Fruit fly (Drosophila melanogaster) whole organism, embryonic: ENCODE results near the gene CheB38b.

Source experiments
- B-H1 ChIP-seq: fragments of 200-800 bp; sonication (Bioruptor generic); IDR thresholded peaks from 3 replicates; pipeline ENCODE4 v1.3.6; 2022; ENCODE audit warnings: missing biosample characterization, missing genetic modification characterization
- Blimp-1 ChIP-seq: fragments of 200-800 bp; sonication (Bioruptor generic); optimal IDR thresholded peaks from 3 replicates; lab custom pipeline; 2018; ENCODE audit warnings: missing biosample characterization, missing genetic modification characterization, mild to moderate bottlenecking, moderate library complexity, missing genetic modification reagents
- CG10565 ChIP-seq: fragments of 200-800 bp; sonication (Bioruptor generic); optimal IDR thresholded peaks from 3 replicates; lab custom pipeline; 2016; ENCODE audit warnings: missing biosample characterization, mild to moderate bottlenecking, missing genetic modification characterization
- CG12659 ChIP-seq: fragments of 200-800 bp; sonication (Bioruptor generic); optimal IDR thresholded peaks from 3 replicates; lab custom pipeline; 2017; ENCODE audit warnings: mild to moderate bottlenecking, missing biosample characterization, missing genetic modification reagents, missing genetic modification characterization
- CG13123 ChIP-seq: fragments of 200-800 bp; sonication (Bioruptor generic); optimal IDR thresholded peaks from 2 replicates; lab custom pipeline; 2016; ENCODE audit warnings: missing biosample characterization, missing genetic modification characterization
- CG17385 ChIP-seq: fragments of 200-800 bp; sonication (Bioruptor generic); optimal IDR thresholded peaks from 3 replicates; lab custom pipeline; 2018; ENCODE audit warnings: missing biosample characterization, mild to moderate bottlenecking, missing genetic modification characterization
- CG17612 ChIP-seq: fragments of 200-800 bp; sonication (Bioruptor generic); IDR thresholded peaks from 2 replicates; pipeline ENCODE4 v1.3.6; 2022; ENCODE audit warnings: missing biosample characterization, missing genetic modification characterization
- CG31365 ChIP-seq: fragments of 200-800 bp; sonication (Bioruptor generic); optimal IDR thresholded peaks from 2 replicates; lab custom pipeline; 2018; ENCODE audit warnings: missing biosample characterization, mild to moderate bottlenecking, missing genetic modification characterization
- CG33557 ChIP-seq: fragments of 200-800 bp; sonication (Bioruptor generic); optimal IDR thresholded peaks from 2 replicates; lab custom pipeline; 2019; ENCODE audit warnings: missing biosample characterization, mild to moderate bottlenecking, missing genetic modification characterization, moderate library complexity
- CG34224 ChIP-seq: fragments of 200-800 bp; sonication (Bioruptor generic); IDR thresholded peaks from 3 replicates; pipeline ENCODE4 v1.3.6; 2022; ENCODE audit warnings: missing biosample characterization, missing genetic modification characterization; ENCODE audit not compliant: partially characterized antibody
- CG34376 ChIP-seq: fragments of 200-800 bp; sonication (Bioruptor generic); optimal IDR thresholded peaks from 2 replicates; lab custom pipeline; 2018; ENCODE audit warnings: missing biosample characterization, mild to moderate bottlenecking, missing genetic modification characterization
- CG4820 ChIP-seq: fragments of 200-800 bp; sonication (Bioruptor generic); optimal IDR thresholded peaks from 3 replicates; lab custom pipeline; 2016; ENCODE audit warnings: missing biosample characterization, missing genetic modification characterization
- CG6272 ChIP-seq: fragments of 200-800 bp; sonication (Bioruptor generic); IDR thresholded peaks from 2 replicates; pipeline ENCODE4 v1.3.6; 2022; ENCODE audit warnings: missing biosample characterization, missing genetic modification characterization
- CG7357 ChIP-seq: fragments of 200-800 bp; sonication (Bioruptor generic); IDR thresholded peaks from 3 replicates; pipeline ENCODE4 v1.3.6; 2022; ENCODE audit warnings: missing biosample characterization, missing genetic modification characterization
- CTCF ChIP-seq: fragments of 200-800 bp; sonication (Bioruptor generic); optimal IDR thresholded peaks from 2 replicates; lab custom pipeline; 2017; ENCODE audit warnings: missing biosample characterization, mild to moderate bottlenecking, missing genetic modification characterization, moderate library complexity
- Ets65A ChIP-seq: fragments of 200-800 bp; sonication (Bioruptor generic); peaks from one replicate; lab custom pipeline; 2016; ENCODE audit warnings: missing biosample characterization, missing genetic modification characterization
- Gsc ChIP-seq: fragments of 200-800 bp; sonication (Bioruptor generic); IDR thresholded peaks from 2 replicates; pipeline ENCODE4 v1.3.6; 2022; ENCODE audit warnings: missing biosample characterization, missing genetic modification characterization
- H2.0 ChIP-seq: fragments of 200-800 bp; sonication (Bioruptor generic); IDR thresholded peaks from 2 replicates; pipeline ENCODE4 v1.3.6; 2022; ENCODE audit warnings: missing biosample characterization, missing genetic modification characterization
- HmgD ChIP-seq: fragments of 200-800 bp; sonication (Bioruptor generic); optimal IDR thresholded peaks from 3 replicates; lab custom pipeline; 2016; ENCODE audit warnings: missing biosample characterization, missing genetic modification characterization
- Neu2 ChIP-seq: fragments of 200-800 bp; sonication (Bioruptor generic); optimal IDR thresholded peaks from 3 replicates; lab custom pipeline; 2016; ENCODE audit warnings: missing biosample characterization, missing genetic modification characterization, borderline replicate concordance
- Nf-YC ChIP-seq: fragments of 200-800 bp; optimal IDR thresholded peaks from 3 replicates; lab custom pipeline; 2019; ENCODE audit warnings: missing biosample characterization, mild to moderate bottlenecking, missing genetic modification characterization, moderate library complexity
- Oaz ChIP-seq: fragments of 200-800 bp; sonication (Bioruptor generic); IDR thresholded peaks from 2 replicates; pipeline ENCODE4 v1.3.6; 2022; ENCODE audit warnings: missing biosample characterization, missing genetic modification characterization
- Oli ChIP-seq: fragments of 200-800 bp; sonication (Bioruptor generic); optimal IDR thresholded peaks from 2 replicates; lab custom pipeline; 2018; ENCODE audit warnings: missing biosample characterization, mild to moderate bottlenecking, missing genetic modification characterization, moderate library complexity
- Opbp ChIP-seq: fragments of 200-800 bp; sonication (Bioruptor generic); IDR thresholded peaks from 3 replicates; pipeline ENCODE4 v1.3.6; 2022; ENCODE audit warnings: missing biosample characterization, missing genetic modification characterization; ENCODE audit not compliant: partially characterized antibody
- Rx ChIP-seq: fragments of 200-800 bp; sonication (Bioruptor generic); IDR thresholded peaks from 2 replicates; pipeline ENCODE4 v1.3.6; 2022; ENCODE audit warnings: missing biosample characterization, missing genetic modification characterization
- Sry-β ChIP-seq: fragments of 200-800 bp; sonication (Bioruptor generic); optimal IDR thresholded peaks from 2 replicates; lab custom pipeline; 2018; ENCODE audit warnings: missing biosample characterization, mild to moderate bottlenecking, missing genetic modification characterization, moderate library complexity
- Usf ChIP-seq: fragments of 200-800 bp; sonication (Bioruptor generic); optimal IDR thresholded peaks from 2 replicates; lab custom pipeline; 2017; ENCODE audit warnings: missing genotype, missing biosample characterization, missing genetic modification characterization
- aop ChIP-seq: fragments of 200-800 bp; sonication (Bioruptor generic); IDR thresholded peaks from 2 replicates; pipeline ENCODE4 v1.3.6; 2022; ENCODE audit warnings: missing biosample characterization, missing genetic modification characterization
- ash1 ChIP-seq: fragments of 200-800 bp; sonication (Bioruptor generic); optimal IDR thresholded peaks from 2 replicates; lab custom pipeline; 2018; ENCODE audit warnings: missing biosample characterization, mild to moderate bottlenecking, missing genetic modification characterization
- bbx ChIP-seq: fragments of 200-800 bp; sonication (Bioruptor generic); IDR thresholded peaks from 2 replicates; pipeline ENCODE4 v1.3.6; 2022; ENCODE audit warnings: missing biosample characterization, missing genetic modification characterization; ENCODE audit not compliant: partially characterized antibody
- bcd ChIP-seq: fragments of 200-800 bp; sonication (Bioruptor generic); optimal IDR thresholded peaks from 2 replicates; lab custom pipeline; 2017; ENCODE audit warnings: missing biosample characterization, mild to moderate bottlenecking, missing genetic modification characterization
- bigmax ChIP-seq: fragments of 200-800 bp; sonication (Bioruptor generic); optimal IDR thresholded peaks from 2 replicates; lab custom pipeline; 2018; ENCODE audit warnings: missing biosample characterization, mild to moderate bottlenecking, missing genetic modification characterization
- br ChIP-seq: fragments of >200 bp; optimal IDR thresholded peaks from 2 replicates; lab custom pipeline; 2017
- cas ChIP-seq: fragments of 200-800 bp; sonication (Bioruptor generic); IDR thresholded peaks from 2 replicates; pipeline ENCODE4 v1.3.6; 2022; ENCODE audit warnings: missing biosample characterization, missing genetic modification characterization
- cato ChIP-seq: fragments of 200-800 bp; sonication (Bioruptor generic); optimal IDR thresholded peaks from 2 replicates; lab custom pipeline; 2016; ENCODE audit warnings: missing biosample characterization, missing genetic modification characterization, borderline replicate concordance
- chn ChIP-seq: fragments of 200-800 bp; sonication (Bioruptor generic); optimal IDR thresholded peaks from 2 replicates; lab custom pipeline; 2016; ENCODE audit warnings: missing biosample characterization, missing genetic modification characterization
- cwo ChIP-seq: fragments of 200-800 bp; sonication (Bioruptor generic); optimal IDR thresholded peaks from 3 replicates; lab custom pipeline; 2017; ENCODE audit warnings: missing biosample characterization, missing genetic modification characterization, mild to moderate bottlenecking, moderate library complexity, missing genetic modification reagents
- dan ChIP-seq: fragments of 200-800 bp; sonication (Bioruptor generic); IDR thresholded peaks from 2 replicates; pipeline ENCODE4 v1.3.6; 2022; ENCODE audit warnings: missing biosample characterization, missing genetic modification characterization
- disco-r ChIP-seq: fragments of 200-800 bp; sonication (Bioruptor generic); optimal IDR thresholded peaks from 2 replicates; lab custom pipeline; 2016; ENCODE audit warnings: missing biosample characterization, missing genetic modification characterization
- gcm ChIP-seq: fragments of 200-800 bp; sonication (Bioruptor generic); optimal IDR thresholded peaks from 2 replicates; lab custom pipeline; 2019; ENCODE audit warnings: missing biosample characterization, mild to moderate bottlenecking, missing genetic modification characterization, moderate library complexity
- hbn ChIP-seq: fragments of 200-800 bp; sonication (Bioruptor generic); IDR thresholded peaks from 2 replicates; pipeline ENCODE4 v1.3.6; 2022; ENCODE audit warnings: missing biosample characterization, missing genetic modification characterization; ENCODE audit not compliant: partially characterized antibody
- lilli ChIP-seq: fragments of 200-800 bp; sonication (Bioruptor generic); optimal IDR thresholded peaks from 3 replicates; lab custom pipeline; 2016; ENCODE audit warnings: missing biosample characterization, missing genetic modification characterization
- pan ChIP-seq, 4 experiments: fragments of >200 bp in 3 of 4; fragments of 200-800 bp in 1 of 4; sonication (Bioruptor generic) in 1 of 4; optimal IDR thresholded peaks in 3 of 4; IDR thresholded peaks in 1 of 4; 2 replicates each; pipeline versions ENCODE4 v1.3.6 to Lab custom; 2017 to 2022; ENCODE audit warnings: missing biosample characterization in 2 of 4, missing genetic modification characterization in 2 of 4, mixed read lengths in 1 of 4
- row ChIP-seq: fragments of 200-800 bp; sonication (Bioruptor generic); IDR thresholded peaks from 3 replicates; pipeline ENCODE4 v1.3.6; 2022; ENCODE audit warnings: missing biosample characterization, missing genetic modification characterization
- ssp ChIP-seq: fragments of 200-800 bp; sonication (Bioruptor generic); IDR thresholded peaks from 2 replicates; pipeline ENCODE4 v1.3.6; 2022; ENCODE audit warnings: missing biosample characterization, missing genetic modification characterization
- tna ChIP-seq: fragments of 200-800 bp; sonication (Bioruptor generic); IDR thresholded peaks from 2 replicates; pipeline ENCODE4 v1.3.6; 2022; ENCODE audit warnings: missing biosample characterization, missing genetic modification characterization; ENCODE audit not compliant: partially characterized antibody
- trem ChIP-seq: fragments of 200-800 bp; optimal IDR thresholded peaks from 3 replicates; lab custom pipeline; 2019; ENCODE audit warnings: missing biosample characterization, mild to moderate bottlenecking, missing genetic modification characterization, moderate library complexity
- twi ChIP-seq: fragments of 200-800 bp; optimal IDR thresholded peaks from 2 replicates; lab custom pipeline; 2019; ENCODE audit warnings: missing biosample characterization, mild to moderate bottlenecking, missing genetic modification characterization, moderate library complexity
- vvl ChIP-seq: fragments of 200-800 bp; sonication (Bioruptor generic); IDR thresholded peaks from 2 replicates; pipeline ENCODE4 v1.3.6; 2022; ENCODE audit warnings: missing biosample characterization, missing genetic modification characterization
- zen ChIP-seq: fragments of 200-800 bp; sonication (Bioruptor generic); optimal IDR thresholded peaks from 3 replicates; lab custom pipeline; 2018; ENCODE audit warnings: missing biosample characterization, mild to moderate bottlenecking, missing genetic modification characterization, moderate library complexity

Gene CheB38b

dm6 chr2L:20798351-20798777 is 18.7 kb downstream of the CheB38b start (continued):
- TF ChIP-seq CG34376 (GFP tag; lab: Kevin White, UChicago) (peak; percentile 2), twi (tag; lab: Kevin White, UChicago) (no peak), cwo (GFP tag; lab: Kevin White, UChicago) (no peak), Gsc (GFP tag; lab: Robert Waterston, UW) (no peak), Usf (no peak), Sry-β (GFP tag; lab: Kevin White, UChicago) (no peak), CG17612 (no peak)
- TF ChIP-seq, all 482 proteins: peak for 16

DNA sequence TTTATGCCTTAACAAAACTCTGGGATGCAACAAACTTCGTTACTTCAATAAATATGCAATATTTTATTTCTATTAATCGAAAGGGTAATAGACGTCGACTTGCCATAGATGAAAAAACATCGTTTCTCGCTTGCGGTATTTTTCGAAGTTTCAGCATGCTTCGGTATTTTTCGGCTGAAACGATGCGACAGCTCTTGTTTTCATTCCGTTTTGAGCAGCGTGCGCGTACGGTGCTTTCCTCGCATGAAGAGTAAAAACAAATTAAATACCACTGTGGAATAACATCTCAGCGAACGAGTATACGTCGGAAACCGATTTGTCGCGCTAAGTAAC is 19.6 kb downstream of the CheB38b start, which contains the start of gene CG9328:
CG9328 (plus strand) TSS at position 201 of the 333 bp plus-strand sequence.
- peak; percentile 32 for TF ChIP-seq ash1 (GFP tag; lab: Kevin White, UChicago)
- TF ChIP-seq pan (optimal IDR thresholded peaks at IDR 0.05; lab: Kevin White, UChicago): no peak
- peak in 1 of 2 experiments; percentile 67 for TF ChIP-seq pan (GFP tag; optimal IDR thresholded peaks at IDR 0.05 in 1 of 2, IDR thresholded peaks at IDR 0.05 in 1 of 2)
- TF ChIP-seq hbn (GFP tag; lab: Robert Waterston, UW): no peak
- no peak for TF ChIP-seq Oaz (GFP tag; lab: Robert Waterston, UW)
- peak; percentile 37; the same call in 1 of the 2 replicates for TF ChIP-seq cas (GFP tag; lab: Robert Waterston, UW)
- no peak for TF ChIP-seq chn (GFP tag; lab: Kevin White, UChicago)
- TF ChIP-seq zen (tag; lab: Kevin White, UChicago): no peak
- no peak for TF ChIP-seq disco-r (GFP tag; lab: Kevin White, UChicago)
- no peak; the same call in 2 of the 3 replicates for TF ChIP-seq B-H1 (GFP tag; lab: Robert Waterston, UW)
- TF ChIP-seq CG4820 (GFP tag; lab: Kevin White, UChicago): no peak
- TF ChIP-seq CG33557: peak; percentile 18
- TF ChIP-seq Opbp (GFP tag; lab: Robert Waterston, UW): peak; percentile 64
- TF ChIP-seq Blimp-1: peak; percentile 66
- peak; percentile 56 for TF ChIP-seq CG12659 (GFP tag; lab: Kevin White, UChicago)
- peak; percentile 46 for TF ChIP-seq bigmax
- no peak for TF ChIP-seq ssp (GFP tag; lab: Robert Waterston, UW)
- peak; percentile 17 for TF ChIP-seq gcm
- TF ChIP-seq CG31365: no peak
- TF ChIP-seq vvl (GFP tag; lab: Robert Waterston, UW): peak; percentile 54; the same call in 1 of the 2 replicates
- no peak for TF ChIP-seq CG6272 (GFP tag; lab: Robert Waterston, UW)
- no peak for TF ChIP-seq H2.0 (GFP tag; lab: Robert Waterston, UW)
- TF ChIP-seq Nf-YC (tag; lab: Kevin White, UChicago): no peak
- TF ChIP-seq trem (tag; lab: Kevin White, UChicago): peak; percentile 70
- TF ChIP-seq br (lab: Kevin White, UChicago): no peak
- peak; percentile 68 for TF ChIP-seq Ets65A (GFP tag; lab: Kevin White, UChicago)
- peak; percentile 10 for TF ChIP-seq bcd (GFP tag; lab: Kevin White, UChicago)
- peak; percentile 70; the same call in 1 of the 3 replicates for TF ChIP-seq row (GFP tag; lab: Robert Waterston, UW)
- no peak for TF ChIP-seq Neu2 (GFP tag; lab: Kevin White, UChicago)
- TF ChIP-seq CG10565 (GFP tag; lab: Kevin White, UChicago): no peak
- peak; percentile 64 for TF ChIP-seq tna (GFP tag; lab: Robert Waterston, UW)
- TF ChIP-seq dan (GFP tag; lab: Robert Waterston, UW): no peak
- peak; percentile 61 for TF ChIP-seq lilli
- no peak for TF ChIP-seq Oli (tag; lab: Kevin White, UChicago)
- TF ChIP-seq CTCF: peak; percentile 4
- TF ChIP-seq CG17385 (GFP tag; lab: Kevin White, UChicago): peak; percentile 50
- no peak for TF ChIP-seq CG34224
- no peak for TF ChIP-seq CG13123 (GFP tag; lab: Kevin White, UChicago)
- TF ChIP-seq cato (GFP tag; lab: Kevin White, UChicago): peak; percentile 6
- TF ChIP-seq aop (GFP tag; lab: Robert Waterston, UW): no peak
- TF ChIP-seq Rx (GFP tag; lab: Robert Waterston, UW): no peak
- TF ChIP-seq HmgD (GFP tag; lab: Kevin White, UChicago): no peak
- TF ChIP-seq CG7357: no peak
- TF ChIP-seq bbx (GFP tag; lab: Robert Waterston, UW): peak; percentile 78
